Worm (Caenorhabditis elegans): ENCODE results near the gene W02F12.4.

DNA sequence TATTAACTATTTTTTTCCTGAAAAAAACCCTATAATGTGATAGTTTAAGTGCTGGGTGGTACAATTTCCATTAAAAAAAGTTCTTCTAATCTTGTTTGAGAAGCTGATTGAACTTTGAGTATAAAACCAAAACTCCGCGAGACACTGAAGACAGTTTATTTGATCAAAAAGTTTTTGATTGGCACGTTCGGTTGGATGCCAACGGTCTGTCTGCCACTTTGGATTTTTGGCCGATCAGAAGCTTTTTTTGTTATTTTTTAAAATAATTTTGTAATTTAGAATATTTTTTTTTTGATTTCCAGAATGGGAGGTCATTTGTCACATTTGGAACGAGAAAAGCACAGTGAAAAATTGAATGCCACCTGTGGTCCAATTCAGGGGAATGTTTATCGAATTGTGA, 37.2 kb downstream of the W02F12.4 start, which contains the start of gene cest-28:
- TF ChIP-seq pqm-1 (tag; optimal IDR thresholded peaks at IDR 0.05) (no peak), nhr-84 (tag; optimal IDR thresholded peaks at IDR 0.05) (no peak), ama-1 (optimal IDR thresholded peaks at IDR 0.05) (no peak), blmp-1 (tag; optimal IDR thresholded peaks at IDR 0.05) (no peak), nhr-90 (tag; optimal IDR thresholded peaks at IDR 0.05; ENCODE audit: poor library complexity) (no peak), zag-1 (tag; optimal IDR thresholded peaks at IDR 0.05) (no peak), nhr-12 (tag; optimal IDR thresholded peaks at IDR 0.05) (no peak), lin-39 (tag; optimal IDR thresholded peaks at IDR 0.05) (no peak), efl-1 (optimal IDR thresholded peaks at IDR 0.05) (no peak), efl-1 (GFP tag; optimal IDR thresholded peaks at IDR 0.05 in 1 of 2) (no peak)

Data from whole organism, L1 larva.